Fruit fly (Drosophila melanogaster) S2 (cell line): ENCODE results near the gene CG16789.
A peak's percentile ranks its signal among the peaks of the same experiment; 100 is the strongest.

Experiments used
- CG8478 ChIP-seq: fragments of >200 bp; optimal IDR thresholded peaks from 2 replicates; lab custom pipeline; 2018
- CTCF ChIP-seq, 2 experiments: fragments of >200 bp; optimal IDR thresholded peaks; 2 replicates each; lab custom pipeline; 2018

The CG16789 gene

dm6 chr3R:9573812-9574587 lies 8.0 kb downstream of the CG16789 start, which contains the start of gene CG9399:
Gene CG9399 (minus strand): TSS chr3R:9574211.
- TF ChIP-seq CTCF (optimal IDR thresholded peaks at IDR 0.05; lab: Kevin White, UChicago) (peak; percentile 78 to 88), CG8478 (lab: Kevin White, UChicago) (no peak)

- TF ChIP-seq CTCF (optimal IDR thresholded peaks at IDR 0.05; lab: Kevin White, UChicago) (no peak), CG8478 (lab: Kevin White, UChicago) (no peak)
Measured at dm6 chr3R:9577382-9578137, 11.6 kb downstream of the CG16789 start, which contains the start of the genes Kap-alpha3 and Son. Gene Kap-alpha3 (minus strand): TSS chr3R:9577733. Gene Son (plus strand): TSS chr3R:9578042.

DNA sequence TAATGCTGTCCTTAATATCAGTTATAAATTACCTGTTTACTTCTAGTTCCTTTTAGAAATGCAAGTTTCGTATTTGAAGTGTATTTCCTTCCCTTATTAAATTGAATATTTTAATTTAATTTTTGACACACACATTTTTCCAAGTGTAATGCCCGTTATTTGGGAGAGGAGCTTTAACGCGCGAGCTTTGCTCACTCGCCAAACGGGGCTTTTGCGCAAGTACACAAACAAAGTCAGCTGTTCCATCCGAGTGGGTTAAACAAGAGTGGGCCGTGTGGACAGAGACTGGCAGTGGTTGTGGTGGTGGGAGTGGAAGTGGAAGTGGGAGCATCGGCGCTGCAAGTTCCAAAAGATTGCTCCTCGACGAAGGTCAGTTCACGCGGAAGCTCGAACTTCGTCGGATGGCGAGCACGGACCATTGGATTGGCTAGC lies 15.1 kb downstream of the CG16789 start, which contains the start of gene CG8301:
TSS of gene CG8301 (plus strand) at position 218 of the 432 bp plus-strand sequence.
- TF ChIP-seq CTCF (optimal IDR thresholded peaks at IDR 0.05; lab: Kevin White, UChicago) = no peak
- no peak for TF ChIP-seq CG8478 (lab: Kevin White, UChicago)

- TF ChIP-seq CTCF (optimal IDR thresholded peaks at IDR 0.05; lab: Kevin White, UChicago) (no peak), CG8478 (lab: Kevin White, UChicago) (no peak)
Measured at dm6 chr3R:9581973-9582372, 16.0 kb downstream of the CG16789 start.

DNA sequence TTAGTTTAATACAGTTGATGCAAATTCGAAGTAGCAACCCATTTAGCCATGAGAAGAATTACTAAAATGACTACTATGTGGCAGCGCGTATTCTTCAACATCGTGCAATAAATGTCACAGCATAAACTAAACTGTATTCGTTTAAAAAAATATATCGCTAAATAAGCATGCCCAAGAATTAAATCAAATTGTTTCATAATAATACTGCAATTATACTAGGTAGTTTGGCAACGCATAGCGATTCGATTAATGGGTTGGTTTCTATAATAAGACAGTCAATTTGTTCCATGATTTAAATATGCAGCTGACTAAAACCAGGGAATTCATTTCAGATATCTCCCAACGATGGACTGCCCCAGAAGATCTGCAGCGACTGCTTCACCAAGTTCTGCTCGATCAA lies 17.1 kb downstream of the CG16789 start, which contains the start of gene CG33654:
TSS of gene CG33654 (minus strand) at position 101 of the 400 bp plus-strand sequence.
- no peak for TF ChIP-seq CG8478 (lab: Kevin White, UChicago)
- no peak for TF ChIP-seq CTCF (optimal IDR thresholded peaks at IDR 0.05; lab: Kevin White, UChicago)

DNA sequence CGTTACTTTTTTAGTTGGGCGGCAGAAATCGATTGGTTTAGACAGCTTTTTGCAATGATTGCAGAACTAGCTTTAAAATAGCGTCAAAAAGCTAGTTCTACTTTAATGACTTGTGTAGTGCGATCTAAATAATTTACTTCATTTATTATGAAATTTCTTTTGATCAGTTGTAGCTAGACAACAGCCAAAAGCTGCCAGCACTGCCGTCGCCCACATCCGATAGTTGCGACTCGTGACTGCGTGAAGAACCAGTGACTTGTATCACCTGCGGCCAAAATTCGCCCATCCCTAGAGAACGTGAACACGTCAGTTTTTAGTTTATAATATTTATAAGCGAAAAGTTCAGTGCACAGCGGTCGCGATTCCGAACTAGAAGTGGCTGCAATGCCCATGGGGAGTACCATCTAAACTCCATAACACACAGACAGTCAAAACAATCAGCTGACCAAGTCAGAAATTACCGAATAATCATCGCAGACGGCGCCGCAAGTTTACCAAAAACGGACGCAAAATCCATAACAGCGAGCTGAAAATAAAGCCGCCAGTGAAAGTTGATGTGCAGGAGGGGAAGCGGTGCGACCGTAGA lies 20.8 kb downstream of the CG16789 start, which contains the start of gene P58IPK:
TSS of gene P58IPK (plus strand) at position 280 of the 586 bp plus-strand sequence.
- TF ChIP-seq CTCF (optimal IDR thresholded peaks at IDR 0.05; lab: Kevin White, UChicago) (peak; percentile 4 to 31), CG8478 (lab: Kevin White, UChicago) (no peak)

DNA sequence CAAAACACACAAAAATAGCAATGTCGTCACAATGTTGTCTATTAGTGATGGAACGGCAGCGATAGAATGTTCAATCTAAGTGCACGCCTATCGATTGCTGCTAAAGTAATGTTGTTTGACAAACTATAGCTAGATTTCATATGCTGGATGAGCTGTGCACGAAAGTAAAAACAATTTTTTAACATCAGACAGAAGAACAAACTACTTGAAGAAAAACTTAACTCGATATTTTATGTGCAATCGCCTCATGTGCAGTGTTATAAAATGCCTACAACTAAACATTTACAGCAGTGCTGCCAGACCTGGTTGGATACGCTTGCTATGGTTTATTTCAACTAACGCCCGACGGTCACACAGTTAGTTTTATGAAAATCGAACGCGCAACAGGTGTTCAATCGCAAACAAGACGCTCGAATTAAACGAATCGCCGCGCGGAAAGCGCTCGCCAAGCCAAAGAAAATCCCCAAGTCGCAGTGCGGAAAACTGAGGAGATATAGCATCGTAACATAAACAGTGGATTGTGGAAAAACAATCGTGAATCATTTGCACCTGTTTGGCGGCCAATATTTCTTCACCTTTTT lies 25.0 kb downstream of the CG16789 start, which contains the start of the genes bocks and CG8312:
TSS of gene bocks (minus strand) at position 51 of the 581 bp plus-strand sequence.
TSS of gene CG8312 (plus strand) at position 358 of the 581 bp plus-strand sequence.
- TF ChIP-seq CG8478 (lab: Kevin White, UChicago) = no peak
- TF ChIP-seq CTCF (optimal IDR thresholded peaks at IDR 0.05; lab: Kevin White, UChicago) = peak; percentile 4 to 35

- no peak for TF ChIP-seq CTCF (optimal IDR thresholded peaks at IDR 0.05; lab: Kevin White, UChicago)
- TF ChIP-seq CG8478 (lab: Kevin White, UChicago) = no peak
Measured at dm6 chr3R:9591769-9592388, 25.9 kb downstream of the CG16789 start.

DNA sequence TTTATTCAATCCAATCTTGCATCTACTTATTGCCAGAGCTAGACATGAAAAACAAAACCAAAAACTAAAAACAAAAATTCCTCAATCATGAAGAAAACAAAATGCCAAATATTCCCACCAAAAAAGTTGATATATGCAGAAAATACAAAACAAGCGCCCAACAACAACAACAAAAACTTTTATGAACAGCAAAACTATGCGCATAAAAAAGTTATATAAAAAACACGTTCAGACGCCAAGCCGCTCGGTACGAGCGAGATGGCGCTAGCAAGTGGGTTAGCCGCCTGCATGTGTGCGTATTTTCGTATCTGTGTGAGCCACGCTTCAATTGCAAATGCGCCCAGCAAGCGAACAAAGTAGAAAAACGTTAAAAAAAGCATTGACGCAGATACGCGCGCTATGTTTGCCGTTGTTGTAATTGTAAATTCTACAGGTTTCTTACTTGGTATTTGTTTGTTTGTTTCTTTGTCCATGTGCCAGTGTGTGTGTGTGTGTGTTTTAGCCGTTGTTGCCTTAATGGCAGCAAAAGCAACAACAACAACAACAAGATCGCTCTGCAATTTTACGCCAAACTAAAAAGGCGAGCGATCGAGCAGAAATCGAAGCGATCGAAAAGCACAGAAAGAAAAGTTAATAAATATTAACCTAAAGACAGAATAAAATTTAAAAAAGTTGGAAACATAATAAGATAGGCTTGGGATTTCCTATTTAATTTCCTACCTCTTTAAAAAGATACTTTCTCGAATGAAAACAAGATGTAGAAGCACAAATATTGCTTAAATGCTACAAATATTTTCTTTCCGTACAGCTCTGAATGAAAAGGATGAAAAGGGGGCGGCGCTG lies 27.6 kb downstream of the CG16789 start:
- TF ChIP-seq CG8478 (lab: Kevin White, UChicago) (no peak), CTCF (optimal IDR thresholded peaks at IDR 0.05; lab: Kevin White, UChicago) (no peak)

- TF ChIP-seq CG8478 (lab: Kevin White, UChicago) (no peak), CTCF (optimal IDR thresholded peaks at IDR 0.05; lab: Kevin White, UChicago) (no peak)
Measured at dm6 chr3R:9594251-9594581, 28.2 kb downstream of the CG16789 start.

dm6 chr3R:9594839-9595238 lies 28.8 kb downstream of the CG16789 start:
- TF ChIP-seq CTCF (optimal IDR thresholded peaks at IDR 0.05; lab: Kevin White, UChicago) = no peak
- TF ChIP-seq CG8478 (lab: Kevin White, UChicago) = no peak

DNA sequence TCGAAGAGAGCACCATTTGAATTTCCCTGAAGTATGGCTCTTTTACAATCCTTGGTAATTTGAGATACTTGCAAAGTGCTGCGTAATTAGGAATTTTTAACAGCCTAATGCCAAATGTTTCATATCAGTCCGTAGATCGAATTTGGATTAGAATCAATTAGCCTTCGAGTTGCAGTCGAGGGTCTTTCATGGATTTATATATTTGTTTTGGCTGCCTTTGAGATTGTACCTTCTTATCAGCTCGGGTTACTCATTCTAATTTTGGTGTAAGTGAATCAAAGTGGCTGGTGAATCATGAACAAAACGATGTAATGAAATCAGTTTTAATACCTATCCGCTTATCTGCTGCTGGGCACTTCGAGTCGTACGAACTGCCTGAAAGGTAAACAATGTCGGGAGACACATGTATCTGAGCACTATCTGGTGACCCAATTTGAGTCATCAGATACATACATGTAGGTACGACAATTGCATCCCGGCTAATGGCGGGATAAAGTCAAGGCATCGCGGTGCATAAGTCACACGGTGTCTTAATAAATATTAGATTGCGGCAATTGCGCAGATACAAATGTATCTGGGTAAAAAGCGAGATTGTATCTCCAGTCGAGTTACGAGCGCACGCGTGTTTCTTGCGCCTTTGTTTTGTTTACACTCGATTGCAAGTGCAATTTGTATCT lies 29.8 kb downstream of the CG16789 start:
- TF ChIP-seq CG8478 (lab: Kevin White, UChicago) (no peak), CTCF (optimal IDR thresholded peaks at IDR 0.05; lab: Kevin White, UChicago) (no peak)
